Fruit fly (Drosophila melanogaster): ENCODE results near the gene Cht7.

Cht7 gene

DNA sequence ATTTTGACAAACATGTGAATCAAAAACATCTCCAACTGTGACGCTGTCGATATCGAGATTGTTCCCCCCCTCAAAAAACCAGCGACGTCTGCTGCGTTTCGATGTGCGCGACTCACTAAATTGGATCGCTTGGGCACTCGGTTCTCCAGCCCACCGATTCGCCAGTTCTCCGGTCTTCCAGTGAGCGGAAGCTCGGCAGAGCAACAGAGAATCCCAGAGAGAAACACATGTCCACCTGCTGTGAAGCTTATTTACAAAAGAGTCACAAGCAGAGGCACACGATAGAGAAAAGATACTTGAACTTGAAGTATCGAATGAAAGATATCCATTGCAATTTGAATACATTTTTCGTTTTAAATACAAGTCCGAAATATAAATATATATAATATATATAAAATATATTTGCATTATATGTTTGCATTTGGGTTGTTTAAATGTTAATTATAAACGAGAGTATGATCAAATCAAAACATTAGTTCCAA is 27.3 kb upstream of the Cht7 start (continued):
- no peak for TF ChIP-seq E2f1 (GFP tag; IDR thresholded peaks at IDR 0.05)
- no peak for TF ChIP-seq Neu2 (GFP tag; optimal IDR thresholded peaks at IDR 0.05; ENCODE audit: borderline replicate concordance)
- TF ChIP-seq maf-S (GFP tag; optimal IDR thresholded peaks at IDR 0.05) = no peak
- TF ChIP-seq CG7839 (tag; optimal IDR thresholded peaks at IDR 0.05) = peak; percentile 52
- no peak for TF ChIP-seq CG2129 (GFP tag; IDR thresholded peaks at IDR 0.05; ENCODE audit: partially characterized antibody)
- TF ChIP-seq CG6683 (GFP tag; optimal IDR thresholded peaks at IDR 0.05) = no peak
- TF ChIP-seq CG12769 (tag; optimal IDR thresholded peaks at IDR 0.05) = no peak
- TF ChIP-seq sd (tag; optimal IDR thresholded peaks at IDR 0.05) = peak; percentile 0
- no peak for TF ChIP-seq Elba2 (GFP tag; optimal IDR thresholded peaks at IDR 0.05)
- no peak for TF ChIP-seq CG30403 (GFP tag; optimal IDR thresholded peaks at IDR 0.05)
- no peak for TF ChIP-seq jigr1 (GFP tag; IDR thresholded peaks at IDR 0.05)
- no peak for TF ChIP-seq CG8944 (GFP tag; optimal IDR thresholded peaks at IDR 0.05)
- no peak for TF ChIP-seq jumu (GFP tag; optimal IDR thresholded peaks at IDR 0.05)
- no peak for TF ChIP-seq tio (GFP tag; optimal IDR thresholded peaks at IDR 0.05)
- peak; percentile 41; the same call in 1 of the 2 replicates for TF ChIP-seq NFAT (GFP tag; IDR thresholded peaks at IDR 0.05)
- no peak for TF ChIP-seq ash1 (GFP tag; optimal IDR thresholded peaks at IDR 0.05)
- TF ChIP-seq Atf3 (GFP tag; optimal IDR thresholded peaks at IDR 0.05) = no peak
- TF ChIP-seq trh (GFP tag; optimal IDR thresholded peaks at IDR 0.05) = no peak
- no peak for TF ChIP-seq bsh (GFP tag; optimal IDR thresholded peaks at IDR 0.05)
- TF ChIP-seq twi (tag; optimal IDR thresholded peaks at IDR 0.05) = no peak
- TF ChIP-seq CG6813 (GFP tag; optimal IDR thresholded peaks at IDR 0.05) = peak; percentile 46
- TF ChIP-seq amos (GFP tag; IDR thresholded peaks at IDR 0.05; ENCODE audit: partially characterized antibody) = peak; percentile 32; the same call in 1 of the 2 replicates
- no peak for TF ChIP-seq danr (GFP tag; IDR thresholded peaks at IDR 0.05)
- peak; percentile 2 for TF ChIP-seq CG12659 (GFP tag; optimal IDR thresholded peaks at IDR 0.05)
- TF ChIP-seq CG33557 (GFP tag; optimal IDR thresholded peaks at IDR 0.05) = no peak
- peak; percentile 55 for TF ChIP-seq BtbVII (GFP tag; optimal IDR thresholded peaks at IDR 0.05)
- TF ChIP-seq CG15514 (GFP tag; optimal IDR thresholded peaks at IDR 0.05) = peak; percentile 30
- peak; percentile 29 for TF ChIP-seq CG12391 (tag; optimal IDR thresholded peaks at IDR 0.05)
- no peak for TF ChIP-seq CG10366 (GFP tag; IDR thresholded peaks at IDR 0.05)
- TF ChIP-seq Hr78 (GFP tag; optimal IDR thresholded peaks at IDR 0.05) = no peak
- no peak for TF ChIP-seq kah (GFP tag; optimal IDR thresholded peaks at IDR 0.05)
- peak; percentile 58 for TF ChIP-seq CG2678 (tag; optimal IDR thresholded peaks at IDR 0.05)
- no peak for TF ChIP-seq Ptx1 (GFP tag; IDR thresholded peaks at IDR 0.05)
- no peak for TF ChIP-seq lilli (GFP tag; optimal IDR thresholded peaks at IDR 0.05)
- TF ChIP-seq CG10209 (GFP tag; optimal IDR thresholded peaks at IDR 0.05) = peak; percentile 21
- no peak for TF ChIP-seq CG14710 (tag; optimal IDR thresholded peaks at IDR 0.05)
- no peak for TF ChIP-seq CG6765 (GFP tag; optimal IDR thresholded peaks at IDR 0.05)
- no peak for TF ChIP-seq CG15011 (GFP tag; optimal IDR thresholded peaks at IDR 0.05)
- no peak for TF ChIP-seq Hr39 (optimal IDR thresholded peaks at IDR 0.05)
- no peak for TF ChIP-seq dimm (GFP tag; IDR thresholded peaks at IDR 0.05)
- peak; percentile 30 for TF ChIP-seq CoRest (tag; optimal IDR thresholded peaks at IDR 0.05)
- no peak for TF ChIP-seq Dfd (GFP tag; optimal IDR thresholded peaks at IDR 0.05)
- no peak for TF ChIP-seq Dip2 (GFP tag; IDR thresholded peaks at IDR 0.05)
- TF ChIP-seq gro (GFP tag; optimal IDR thresholded peaks at IDR 0.05) = no peak
- no peak for TF ChIP-seq Hmx (GFP tag; optimal IDR thresholded peaks at IDR 0.05)
- no peak for TF ChIP-seq cato (GFP tag; optimal IDR thresholded peaks at IDR 0.05; ENCODE audit: borderline replicate concordance)
- TF ChIP-seq CG1603 (tag; optimal IDR thresholded peaks at IDR 0.05) = no peak
- no peak for TF ChIP-seq CG12744 (GFP tag; optimal IDR thresholded peaks at IDR 0.05)
- no peak for TF ChIP-seq zen (tag; optimal IDR thresholded peaks at IDR 0.05)
- TF ChIP-seq Camta (GFP tag; optimal IDR thresholded peaks at IDR 0.05) = no peak
- TF ChIP-seq Bteb2 (GFP tag; optimal IDR thresholded peaks at IDR 0.05) = no peak

All from whole organism, embryonic.